Fruit fly (Drosophila melanogaster): Measurements from ENCODE around the gene lmgB.

lmgB gene

DNA sequence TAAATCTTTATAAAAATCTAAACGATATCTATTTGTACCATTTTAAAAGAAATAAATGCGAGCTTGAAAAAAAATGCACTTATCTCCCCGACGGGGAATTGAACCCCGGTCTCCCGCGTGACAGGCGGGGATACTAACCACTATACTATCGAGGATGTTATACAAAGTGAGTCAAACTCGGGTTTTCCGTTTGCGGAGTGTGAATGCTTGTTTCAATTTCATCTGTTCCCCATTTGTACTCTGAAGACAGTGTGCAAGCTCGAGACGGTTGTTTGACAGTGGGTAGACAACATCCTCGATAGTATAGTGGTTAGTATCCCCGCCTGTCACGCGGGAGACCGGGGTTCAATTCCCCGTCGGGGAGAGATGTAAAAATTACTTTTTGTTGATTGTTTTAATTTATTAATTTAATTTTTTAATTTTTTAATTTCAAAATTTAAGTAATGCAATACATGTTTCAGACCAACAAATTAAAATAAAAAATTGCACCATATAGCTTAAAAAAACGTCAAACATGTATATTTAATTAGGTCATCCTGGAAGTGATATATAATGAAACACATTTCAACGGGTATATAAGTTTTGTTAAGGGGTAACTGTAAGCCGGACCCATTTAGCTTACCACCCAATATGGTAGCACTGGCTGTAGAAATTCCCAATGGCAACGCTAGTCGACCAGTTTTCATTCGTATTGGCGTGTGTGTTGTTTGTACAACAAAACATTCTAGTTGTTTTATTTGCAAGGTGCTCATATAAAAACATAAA is 13.2 kb upstream of the lmgB start, which contains the start of gene Sema1a (continued):
- TF ChIP-seq knrl (GFP tag; IDR thresholded peaks at IDR 0.05; ENCODE audit: partially characterized antibody) (no peak; the same call in 1 of the 3 replicates), CG2202 (tag; optimal IDR thresholded peaks at IDR 0.05) (peak; percentile 31), hth (optimal IDR thresholded peaks at IDR 0.05) (no peak), CG2889 (GFP tag; IDR thresholded peaks at IDR 0.05) (peak; percentile 33; the same call in 2 of the 3 replicates), mld (GFP tag; IDR thresholded peaks at IDR 0.05; ENCODE audit: partially characterized antibody) (peak; percentile 94), scrt (GFP tag; optimal IDR thresholded peaks at IDR 0.05) (peak; percentile 54), CG11723 (GFP tag; optimal IDR thresholded peaks at IDR 0.05) (no peak), CG7745 (tag; optimal IDR thresholded peaks at IDR 0.05) (peak; percentile 9), C15 (GFP tag; IDR thresholded peaks at IDR 0.05) (0 out of 3 replicates have a peak, but pooled peaks have one; percentile 4), stwl (tag; optimal IDR thresholded peaks at IDR 0.05) (peak; percentile 21), nau (GFP tag; optimal IDR thresholded peaks at IDR 0.05) (peak; percentile 47), tup (GFP tag; optimal IDR thresholded peaks at IDR 0.05) (no peak), CG12659 (GFP tag; optimal IDR thresholded peaks at IDR 0.05) (peak; percentile 83), CG18262 (tag; optimal IDR thresholded peaks at IDR 0.05) (peak; percentile 69), D19A (tag; optimal IDR thresholded peaks at IDR 0.05) (peak; percentile 88), CG34422 (GFP tag; IDR thresholded peaks at IDR 0.05) (peak; percentile 75), emc (GFP tag; optimal IDR thresholded peaks at IDR 0.05) (peak; percentile 4), CG1529 (GFP tag; optimal IDR thresholded peaks at IDR 0.05) (peak; percentile 3), cg (GFP tag; optimal IDR thresholded peaks at IDR 0.05) (peak; percentile 62), br (optimal IDR thresholded peaks at IDR 0.05) (no peak), CG12942 (GFP tag; optimal IDR thresholded peaks at IDR 0.05) (peak; percentile 7), Asciz (GFP tag; optimal IDR thresholded peaks at IDR 0.05) (peak; percentile 27), zfh2 (GFP tag; optimal IDR thresholded peaks at IDR 0.05) (peak; percentile 60), CG13287 (GFP tag; IDR thresholded peaks at IDR 0.05; ENCODE audit: partially characterized antibody) (peak; percentile 75), bsh (GFP tag; optimal IDR thresholded peaks at IDR 0.05) (peak in 1 of 2 experiments; percentile 45), CG8924 (tag; optimal IDR thresholded peaks at IDR 0.05) (peak; percentile 85), pfk (GFP tag; optimal IDR thresholded peaks at IDR 0.05) (peak; percentile 95), ERR (GFP tag; optimal IDR thresholded peaks at IDR 0.05) (no peak), CG10654 (GFP tag; optimal IDR thresholded peaks at IDR 0.05) (peak; percentile 25), HHEX (GFP tag; optimal IDR thresholded peaks at IDR 0.05) (peak; percentile 26), gfzf (GFP tag; optimal IDR thresholded peaks at IDR 0.05) (no peak), Doc2 (GFP tag; IDR thresholded peaks at IDR 0.05) (no peak), vnd (GFP tag; IDR thresholded peaks at IDR 0.05; ENCODE audit: partially characterized antibody) (peak; percentile 54; the same call in 2 of the 3 replicates), Mad (GFP tag; optimal IDR thresholded peaks at IDR 0.05) (no peak), sna (GFP tag; IDR thresholded peaks at IDR 0.05; ENCODE audit: partially characterized antibody) (peak; percentile 81), NC2α (GFP tag; optimal IDR thresholded peaks at IDR 0.05) (peak; percentile 66), stc (GFP tag; IDR thresholded peaks at IDR 0.05) (peak; percentile 44; the same call in 1 of the 2 replicates), org-1 (GFP tag; optimal IDR thresholded peaks at IDR 0.05) (no peak), sens (GFP tag) (peak; percentile 90), dati (GFP tag; IDR thresholded peaks at IDR 0.05) (peak; percentile 2; the same call in 1 of the 2 replicates), CG8478 (optimal IDR thresholded peaks at IDR 0.05) (no peak), CG10431 (GFP tag; optimal IDR thresholded peaks at IDR 0.05) (no peak), CG9727 (GFP tag; optimal IDR thresholded peaks at IDR 0.05) (peak; percentile 30), oc (tag; optimal IDR thresholded peaks at IDR 0.05) (peak; percentile 92), inv (GFP tag; IDR thresholded peaks at IDR 0.05; ENCODE audit: partially characterized antibody) (peak; percentile 37), CG12744 (GFP tag; optimal IDR thresholded peaks at IDR 0.05) (no peak), CG31224 (GFP tag; IDR thresholded peaks at IDR 0.05) (no peak; the same call in none of the 2 replicates), CG4404 (GFP tag; IDR thresholded peaks at IDR 0.05) (no peak), HLH54F (GFP tag; optimal IDR thresholded peaks at IDR 0.05) (peak; percentile 83)
